Worm (Caenorhabditis elegans): Measurements from ENCODE around the gene srx-87.

Gene srx-87

ce11 chrV:11589433-11589832 is 24.8 kb downstream of the srx-87 start, which contains the start of gene srx-82:
Gene srx-82 (plus strand): TSS chrV:11589733.
- TF ChIP-seq lin-13 (GFP tag; optimal IDR thresholded peaks at IDR 0.05) (no peak), elt-1 (tag; optimal IDR thresholded peaks at IDR 0.05) (no peak), egl-27 (tag; optimal IDR thresholded peaks at IDR 0.05) (no peak), elt-3 (tag; optimal IDR thresholded peaks at IDR 0.05) (no peak), ztf-4 (tag; optimal IDR thresholded peaks at IDR 0.05) (no peak), sem-4 (tag; optimal IDR thresholded peaks at IDR 0.05) (no peak), mab-5 (tag; optimal IDR thresholded peaks at IDR 0.05) (no peak), sma-9 (GFP tag; optimal IDR thresholded peaks at IDR 0.05) (no peak), sma-9 (tag; optimal IDR thresholded peaks at IDR 0.05) (no peak), nhr-11 (tag; optimal IDR thresholded peaks at IDR 0.05) (no peak), Y55F3AM.14 (GFP tag; optimal IDR thresholded peaks at IDR 0.05) (no peak), gmeb-1 (tag; optimal IDR thresholded peaks at IDR 0.05) (no peak), aly-2 (tag; optimal IDR thresholded peaks at IDR 0.05) (no peak), ztf-1 (GFP tag; conservative IDR thresholded peaks at IDR 0.05) (no peak)

- no peak for TF ChIP-seq nhr-77 (tag; optimal IDR thresholded peaks at IDR 0.05)
- TF ChIP-seq F13H6.1 (tag; optimal IDR thresholded peaks at IDR 0.05) = no peak
- TF ChIP-seq aly-2 (tag; optimal IDR thresholded peaks at IDR 0.05) = no peak
- no peak for TF ChIP-seq ztf-4 (tag; optimal IDR thresholded peaks at IDR 0.05)
- TF ChIP-seq nhr-12 (tag; optimal IDR thresholded peaks at IDR 0.05) = no peak
- TF ChIP-seq elt-3 (tag; optimal IDR thresholded peaks at IDR 0.05) = no peak
- TF ChIP-seq blmp-1 (tag; optimal IDR thresholded peaks at IDR 0.05; ENCODE audit: insufficient read depth) = no peak
- no peak for TF ChIP-seq lin-11 (tag; optimal IDR thresholded peaks at IDR 0.05)
- TF ChIP-seq nhr-25 (tag; optimal IDR thresholded peaks at IDR 0.05) = no peak
- no peak for TF ChIP-seq ztf-11 (tag; optimal IDR thresholded peaks at IDR 0.05)
- TF ChIP-seq nhr-129 (tag; optimal IDR thresholded peaks at IDR 0.05) = no peak
- TF ChIP-seq mab-5 (tag; optimal IDR thresholded peaks at IDR 0.05) = no peak
- TF ChIP-seq ceh-16 (tag; optimal IDR thresholded peaks at IDR 0.05) = no peak
- no peak for TF ChIP-seq skn-1 (tag; optimal IDR thresholded peaks at IDR 0.05)
- no peak for TF ChIP-seq ceh-82 (tag; optimal IDR thresholded peaks at IDR 0.05)
- no peak for TF ChIP-seq nhr-6 (tag; optimal IDR thresholded peaks at IDR 0.05)
- TF ChIP-seq zag-1 (tag; optimal IDR thresholded peaks at IDR 0.05) = no peak
- TF ChIP-seq nhr-10 (tag; optimal IDR thresholded peaks at IDR 0.05) = no peak
- no peak for TF ChIP-seq ZK546.5 (tag; optimal IDR thresholded peaks at IDR 0.05)
Observed at ce11 chrV:11593427-11593826, 28.8 kb downstream of the srx-87 start, which contains the start of gene srx-80. Gene srx-80 (plus strand): TSS chrV:11593727.

- TF ChIP-seq mab-5 (tag; optimal IDR thresholded peaks at IDR 0.05) (no peak), ZK546.5 (tag; optimal IDR thresholded peaks at IDR 0.05) (no peak), lin-39 (tag; optimal IDR thresholded peaks at IDR 0.05) (no peak), peb-1 (tag; optimal IDR thresholded peaks at IDR 0.05) (no peak), R02D3.7 (tag; optimal IDR thresholded peaks at IDR 0.05) (no peak), nhr-21 (tag; optimal IDR thresholded peaks at IDR 0.05) (no peak), ceh-16 (tag; optimal IDR thresholded peaks at IDR 0.05) (no peak), dmd-4 (tag; optimal IDR thresholded peaks at IDR 0.05) (no peak), ztf-4 (tag; optimal IDR thresholded peaks at IDR 0.05) (no peak), nhr-6 (tag; optimal IDR thresholded peaks at IDR 0.05) (no peak), nhr-25 (tag; optimal IDR thresholded peaks at IDR 0.05) (no peak), nhr-77 (tag; optimal IDR thresholded peaks at IDR 0.05) (no peak), unc-55 (GFP tag; optimal IDR thresholded peaks at IDR 0.05) (no peak), elt-1 (tag; optimal IDR thresholded peaks at IDR 0.05) (no peak), nhr-129 (tag; optimal IDR thresholded peaks at IDR 0.05) (no peak), lin-11 (tag; optimal IDR thresholded peaks at IDR 0.05) (no peak), elt-3 (tag; optimal IDR thresholded peaks at IDR 0.05) (no peak), lsy-2 (tag; optimal IDR thresholded peaks at IDR 0.05) (no peak)
Observed at ce11 chrV:11593888-11594287, 29.2 kb downstream of the srx-87 start.

ce11 chrV:11598807-11599206 is 34.1 kb downstream of the srx-87 start, which contains the start of gene srx-84:
Gene srx-84 (plus strand): TSS chrV:11599107.
- TF ChIP-seq nhr-25 (tag; optimal IDR thresholded peaks at IDR 0.05) (no peak), blmp-1 (tag; optimal IDR thresholded peaks at IDR 0.05; ENCODE audit: insufficient read depth) (no peak), ZK546.5 (tag; optimal IDR thresholded peaks at IDR 0.05) (no peak)

ce11 chrV:11600800-11601199 is 36.1 kb downstream of the srx-87 start, which contains the start of gene F35B12.9:
Gene F35B12.9 (plus strand): TSS chrV:11601171.
- TF ChIP-seq skn-1 (tag; optimal IDR thresholded peaks at IDR 0.05) (no peak), gmeb-1 (tag; optimal IDR thresholded peaks at IDR 0.05) (no peak), nhr-25 (tag; optimal IDR thresholded peaks at IDR 0.05) (no peak)
